Worm (Caenorhabditis elegans) whole organism, L4 larva: Measurements from ENCODE around the gene dsb-3.

ENCODE experiments used
- F10B5.3 ChIP-seq: sonication (generic microtip); optimal IDR thresholded peaks from 2 replicates; lab custom pipeline; 2016; ENCODE audit warnings: mild to moderate bottlenecking, missing genetic modification characterization, missing compliant biosample characterization
- F37D6.2 ChIP-seq: sonication (generic microtip); optimal IDR thresholded peaks from 2 replicates; lab custom pipeline; 2016; ENCODE audit warnings: mild to moderate bottlenecking, missing genetic modification characterization, missing compliant biosample characterization
- F49E8.2 ChIP-seq: sonication (generic microtip); optimal IDR thresholded peaks from 2 replicates; lab custom pipeline; 2016; ENCODE audit warnings: missing compliant biosample characterization, mild to moderate bottlenecking, missing genetic modification characterization, borderline replicate concordance
- R02D3.7 ChIP-seq: fragments of 150-350 bp; sonication (generic microtip); optimal IDR thresholded peaks from 3 replicates; lab custom pipeline; 2014; ENCODE audit warnings: missing biosample characterization, missing genetic modification characterization
- T26A8.4 ChIP-seq: fragments of 200-800 bp; sonication (Bioruptor generic); IDR thresholded peaks from 2 replicates; pipeline ENCODE4 v1.3.6; 2022; ENCODE audit warnings: missing genetic modification characterization, missing compliant biosample characterization
- Y48G9A.11 ChIP-seq: fragments of 200-800 bp; sonication (Bioruptor generic); IDR thresholded peaks from 2 replicates; pipeline ENCODE4 v1.3.6; 2022; ENCODE audit warnings: missing genetic modification reagents, missing genetic modification characterization, missing compliant biosample characterization
- Y5F2A.4 ChIP-seq: fragments of 200-800 bp; sonication (Bioruptor generic); optimal IDR thresholded peaks from 2 replicates; lab custom pipeline; 2018; ENCODE audit warnings: mild to moderate bottlenecking, missing genetic modification characterization, missing compliant biosample characterization
- aha-1 ChIP-seq: fragments of 150-350 bp; peaks from one replicate; lab custom pipeline; 2014; ENCODE audit warnings: missing biosample characterization, missing genetic modification characterization
- arid-1 ChIP-seq: fragments of 200-800 bp; sonication (Bioruptor generic); conservative IDR thresholded peaks from 2 replicates; pipeline ENCODE4 v1.3.6; 2022; ENCODE audit warnings: missing genetic modification reagents, missing genetic modification characterization, missing compliant biosample characterization
- attf-4 ChIP-seq: sonication (generic microtip); optimal IDR thresholded peaks from 3 replicates; lab custom pipeline; 2017; ENCODE audit warnings: missing biosample characterization, missing genetic modification characterization
- ceh-20 ChIP-seq: fragments of 200-800 bp; sonication (Bioruptor generic); IDR thresholded peaks from 2 replicates; pipeline ENCODE4 v1.3.6; 2022; ENCODE audit warnings: missing genetic modification reagents, missing genetic modification characterization, missing compliant biosample characterization
- ceh-32 ChIP-seq: sonication (generic microtip); optimal IDR thresholded peaks from 2 replicates; lab custom pipeline; 2016; ENCODE audit warnings: mild to moderate bottlenecking, missing genetic modification characterization, missing compliant biosample characterization; ENCODE audit not compliant: poor library complexity
- ctbp-1 ChIP-seq: fragments of 200-800 bp; sonication (Bioruptor generic); IDR thresholded peaks from 2 replicates; pipeline ENCODE4 v1.3.6; 2022; ENCODE audit warnings: missing genetic modification reagents, missing genetic modification characterization, missing compliant biosample characterization
- daf-12 ChIP-seq: fragments of 150-350 bp; optimal IDR thresholded peaks from 2 replicates; lab custom pipeline; 2014; ENCODE audit warnings: missing biosample characterization, missing genetic modification reagents, missing genetic modification characterization
- daf-16 ChIP-seq, 3 experiments: sonication (generic microtip); optimal IDR thresholded peaks; 2 replicates each; lab custom pipeline; 2016 to 2017; ENCODE audit warnings: missing genetic modification characterization in 3 of 3, missing genetic modification reagents in 3 of 3, mild to moderate bottlenecking in 2 of 3, missing compliant biosample characterization in 2 of 3, missing biosample characterization in 1 of 3, moderate library complexity in 1 of 3
- dmd-6 ChIP-seq: fragments of 200-800 bp; sonication (Bioruptor generic); IDR thresholded peaks from 2 replicates; pipeline ENCODE4 v1.3.6; 2022; ENCODE audit warnings: missing genetic modification reagents, missing genetic modification characterization, missing compliant biosample characterization
- dmd-8 ChIP-seq: fragments of 200-800 bp; sonication (Bioruptor generic); IDR thresholded peaks from 2 replicates; pipeline ENCODE4 v1.3.6; 2022; ENCODE audit warnings: missing genetic modification characterization, missing compliant biosample characterization
- duxl-1 ChIP-seq: sonication (generic microtip); optimal IDR thresholded peaks from 2 replicates; lab custom pipeline; 2016; ENCODE audit warnings: mild to moderate bottlenecking, missing genetic modification characterization, moderate library complexity, missing compliant biosample characterization; ENCODE audit not compliant: poor library complexity
- dve-1 ChIP-seq: sonication (generic microtip); optimal IDR thresholded peaks from 2 replicates; lab custom pipeline; 2017; ENCODE audit warnings: antibody characterized with exemption, mild to moderate bottlenecking, missing genetic modification characterization, missing compliant biosample characterization; ENCODE audit not compliant: insufficient read depth
- fos-1 ChIP-seq: fragments of 150-350 bp; optimal IDR thresholded peaks from 2 replicates; lab custom pipeline; 2014; ENCODE audit warnings: missing biosample characterization, missing genetic modification characterization
- hif-1 ChIP-seq, 2 experiments: sonication (generic microtip); optimal IDR thresholded peaks; 2 replicates each; lab custom pipeline; 2016 to 2017; ENCODE audit warnings: missing compliant biosample characterization in 2 of 2, missing genetic modification characterization in 2 of 2, missing genetic modification reagents in 2 of 2, missing genotype in 2 of 2, mild to moderate bottlenecking in 1 of 2
- hlh-11 ChIP-seq: fragments of 200-800 bp; sonication (Bioruptor generic); optimal IDR thresholded peaks from 2 replicates; lab custom pipeline; 2018; ENCODE audit warnings: mild to moderate bottlenecking, missing genetic modification characterization, missing compliant biosample characterization
- hlh-30 ChIP-seq: sonication (generic microtip); optimal IDR thresholded peaks from 2 replicates; lab custom pipeline; 2017; ENCODE audit warnings: antibody characterized with exemption, mild to moderate bottlenecking, missing genetic modification characterization, missing compliant biosample characterization; ENCODE audit not compliant: insufficient read depth
- jun-1 ChIP-seq: fragments of 150-350 bp; optimal IDR thresholded peaks from 2 replicates; lab custom pipeline; 2014; ENCODE audit warnings: missing biosample characterization, missing genetic modification reagents, missing genetic modification characterization
- lin-1 ChIP-seq: fragments of 200-800 bp; sonication (Bioruptor generic); IDR thresholded peaks from 2 replicates; pipeline ENCODE4 v1.3.6; 2022; ENCODE audit warnings: missing genetic modification reagents, missing genetic modification characterization, missing compliant biosample characterization
- lin-15B ChIP-seq: fragments of 150-350 bp; sonication (generic microtip); optimal IDR thresholded peaks from 3 replicates; lab custom pipeline; 2014; ENCODE audit warnings: missing biosample characterization, missing genetic modification characterization
- lin-38 ChIP-seq: fragments of 200-800 bp; sonication (Bioruptor generic); IDR thresholded peaks from 2 replicates; pipeline ENCODE4 v1.3.6; 2022; ENCODE audit warnings: missing genetic modification reagents, missing genetic modification characterization, missing compliant biosample characterization
- lsy-2 ChIP-seq, 2 experiments: fragments of 150-350 bp in 1 of 2; sonication (generic microtip) in 1 of 2; optimal IDR thresholded peaks; 2 replicates each; lab custom pipeline; 2014 to 2017; ENCODE audit warnings: missing biosample characterization in 2 of 2, missing genetic modification characterization in 2 of 2
- mep-1 ChIP-seq: fragments of 150-350 bp; sonication (generic microtip); optimal IDR thresholded peaks from 3 replicates; lab custom pipeline; 2014; ENCODE audit warnings: missing biosample characterization, missing genetic modification characterization
- mxl-2 ChIP-seq: fragments of 200-800 bp; sonication (Bioruptor generic); conservative IDR thresholded peaks from 2 replicates; pipeline ENCODE4 v1.3.6; 2022; ENCODE audit warnings: missing genetic modification reagents, missing genetic modification characterization, missing compliant biosample characterization
- nhr-10 ChIP-seq: fragments of 150-350 bp; optimal IDR thresholded peaks from 2 replicates; lab custom pipeline; 2014; ENCODE audit warnings: missing biosample characterization, missing genetic modification characterization
- nhr-25 ChIP-seq: sonication (generic microtip); optimal IDR thresholded peaks from 2 replicates; lab custom pipeline; 2017; ENCODE audit warnings: missing genetic modification characterization, mild to moderate bottlenecking, missing compliant biosample characterization, antibody characterized with exemption, moderate library complexity, borderline replicate concordance; ENCODE audit not compliant: insufficient read depth
- nhr-76 ChIP-seq: fragments of 150-350 bp; optimal IDR thresholded peaks from 2 replicates; lab custom pipeline; 2014; ENCODE audit warnings: missing biosample characterization, missing genetic modification characterization
- nhr-77 ChIP-seq: fragments of 150-350 bp; optimal IDR thresholded peaks from 2 replicates; lab custom pipeline; 2014; ENCODE audit warnings: missing biosample characterization, missing genetic modification characterization
- pqm-1 ChIP-seq: sonication (generic microtip); optimal IDR thresholded peaks from 2 replicates; lab custom pipeline; 2017; ENCODE audit warnings: missing biosample characterization, missing genetic modification characterization
- set-16 ChIP-seq: fragments of 200-800 bp; sonication (Bioruptor generic); IDR thresholded peaks from 2 replicates; pipeline ENCODE4 v1.3.6; 2022; ENCODE audit warnings: missing genetic modification reagents, missing genetic modification characterization, missing compliant biosample characterization
- snpc-1.2 ChIP-seq: fragments of 200-800 bp; sonication (Bioruptor generic); IDR thresholded peaks from 2 replicates; pipeline ENCODE4 v1.3.6; 2022; ENCODE audit warnings: missing genetic modification reagents, missing genetic modification characterization, missing compliant biosample characterization
- spr-3 ChIP-seq: fragments of 200-800 bp; sonication (Bioruptor generic); optimal IDR thresholded peaks from 2 replicates; lab custom pipeline; 2018; ENCODE audit warnings: mild to moderate bottlenecking, missing genetic modification characterization, missing compliant biosample characterization
- tag-97 ChIP-seq: fragments of 200-800 bp; sonication (Bioruptor generic); IDR thresholded peaks from 2 replicates; pipeline ENCODE4 v1.3.6; 2022; ENCODE audit warnings: missing genetic modification characterization, missing compliant biosample characterization
- unc-130 ChIP-seq: sonication (generic microtip); optimal IDR thresholded peaks from 2 replicates; lab custom pipeline; 2016; ENCODE audit warnings: missing genetic modification reagents, missing genetic modification characterization, missing compliant biosample characterization
- unc-39 ChIP-seq: sonication (generic microtip); optimal IDR thresholded peaks from 2 replicates; lab custom pipeline; 2017; ENCODE audit warnings: missing biosample characterization, missing genetic modification characterization
- zfp-3 ChIP-seq: fragments of 200-800 bp; sonication (Bioruptor generic); conservative IDR thresholded peaks from 2 replicates; pipeline ENCODE4 v1.3.6; 2022; ENCODE audit warnings: missing genetic modification reagents, missing genetic modification characterization, missing compliant biosample characterization
- ztf-7 ChIP-seq: fragments of 150-350 bp; optimal IDR thresholded peaks from 2 replicates; lab custom pipeline; 2014; ENCODE audit warnings: missing biosample characterization, missing genetic modification characterization

dsb-3 gene

ce11 chrIV:7796432-7797113 is 37.1 kb upstream of the dsb-3 start, which contains the start of gene sgo-1:
sgo-1 (minus strand) TSS chrIV:7796482.
- TF ChIP-seq attf-4 (tag; lab: Kevin White, UChicago) (no peak), F49E8.2 (tag; lab: Kevin White, UChicago) (peak; percentile 91), dmd-8 (GFP tag; lab: Robert Waterston, UW) (no peak), arid-1 (GFP tag; lab: Robert Waterston, UW) (0 out of 2 replicates have a peak, but pooled peaks have one; percentile 51), set-16 (GFP tag; lab: Robert Waterston, UW) (no peak), Y48G9A.11 (GFP tag; lab: Robert Waterston, UW) (peak; percentile 87), lin-38 (GFP tag; lab: Robert Waterston, UW) (peak; percentile 85), tag-97 (GFP tag; lab: Robert Waterston, UW) (no peak), mep-1 (tag; lab: Kevin White, UChicago) (no peak), unc-130 (GFP tag; lab: Kevin White, UChicago) (peak; percentile 83), jun-1 (no peak), snpc-1.2 (peak; percentile 87)

ce11 chrIV:7794709-7795108 is 35.3 kb upstream of the dsb-3 start, which contains the start of gene ntp-1:
ntp-1 (minus strand) TSS chrIV:7794809.
- TF ChIP-seq spr-3 (GFP tag; lab: Kevin White, UChicago) (no peak), aha-1 (tag; lab: Kevin White, UChicago) (no peak), hif-1 (tag; optimal IDR thresholded peaks at IDR 0.05; lab: Kevin White, UChicago) (no peak), Y5F2A.4 (no peak), tag-97 (GFP tag; lab: Robert Waterston, UW) (no peak), ceh-20 (GFP tag; lab: Robert Waterston, UW) (no peak), fos-1 (tag; lab: Kevin White, UChicago) (no peak), ceh-32 (tag; lab: Kevin White, UChicago) (no peak), T26A8.4 (GFP tag; lab: Robert Waterston, UW) (no peak)
- TF ChIP-seq, all 104 proteins: peak for 0

- no peak for TF ChIP-seq daf-16 (GFP tag; optimal IDR thresholded peaks at IDR 0.05; lab: Kevin White, UChicago)
- peak; percentile 44 for TF ChIP-seq daf-16 (tag; optimal IDR thresholded peaks at IDR 0.05; lab: Kevin White, UChicago)
- TF ChIP-seq jun-1: no peak
- TF ChIP-seq lin-38 (GFP tag; lab: Robert Waterston, UW): no peak
- peak in 1 of 2 experiments; percentile 18 for TF ChIP-seq lsy-2 (tag; optimal IDR thresholded peaks at IDR 0.05; lab: Kevin White, UChicago)
- no peak for TF ChIP-seq unc-39 (tag; lab: Kevin White, UChicago)
- peak; percentile 50 for TF ChIP-seq dve-1 (tag; lab: Kevin White, UChicago)
- no peak for TF ChIP-seq daf-12
- TF ChIP-seq nhr-25 (tag; lab: Kevin White, UChicago): no peak
- peak; percentile 90 for TF ChIP-seq pqm-1 (tag; lab: Kevin White, UChicago)
- TF ChIP-seq R02D3.7 (tag; lab: Kevin White, UChicago): no peak
- no peak for TF ChIP-seq lin-15B (tag; lab: Kevin White, UChicago)
- TF ChIP-seq F10B5.3 (tag; lab: Kevin White, UChicago): no peak
- no peak for TF ChIP-seq mxl-2 (GFP tag; lab: Robert Waterston, UW)
- TF ChIP-seq ztf-7: no peak
- no peak for TF ChIP-seq nhr-76 (tag; lab: Kevin White, UChicago)
- no peak for TF ChIP-seq hlh-30 (tag; lab: Kevin White, UChicago)
- peak; percentile 71 for TF ChIP-seq aha-1 (tag; lab: Kevin White, UChicago)
- no peak for TF ChIP-seq zfp-3 (GFP tag; lab: Robert Waterston, UW)
- TF ChIP-seq duxl-1 (tag; lab: Kevin White, UChicago): no peak
- TF ChIP-seq dmd-6: peak; percentile 8; the same call in 1 of the 2 replicates
- TF ChIP-seq F37D6.2 (tag; lab: Kevin White, UChicago): no peak
- TF ChIP-seq lin-1 (GFP tag; lab: Robert Waterston, UW): no peak
- TF ChIP-seq F49E8.2 (tag; lab: Kevin White, UChicago): no peak
- no peak for TF ChIP-seq ctbp-1 (GFP tag; lab: Robert Waterston, UW)
- TF ChIP-seq nhr-77 (tag; lab: Kevin White, UChicago): peak; percentile 43
- TF ChIP-seq nhr-10 (tag; lab: Kevin White, UChicago): no peak
- TF ChIP-seq arid-1 (GFP tag; lab: Robert Waterston, UW): no peak
- TF ChIP-seq hlh-11 (tag; lab: Kevin White, UChicago): peak; percentile 61
Measured at ce11 chrIV:7791821-7792446, 32.5 kb upstream of the dsb-3 start, which contains the start of gene C33H5.13. C33H5.13 (minus strand) TSS chrIV:7792263.
